Worm (Caenorhabditis elegans): Measurements from ENCODE around the gene nhr-263.
"Not testable (repeated sequence)": the region's sequence is repeated elsewhere in the genome, so short reads cannot be mapped to it uniquely, and the experiment has no call there.

The nhr-263 gene

DNA sequence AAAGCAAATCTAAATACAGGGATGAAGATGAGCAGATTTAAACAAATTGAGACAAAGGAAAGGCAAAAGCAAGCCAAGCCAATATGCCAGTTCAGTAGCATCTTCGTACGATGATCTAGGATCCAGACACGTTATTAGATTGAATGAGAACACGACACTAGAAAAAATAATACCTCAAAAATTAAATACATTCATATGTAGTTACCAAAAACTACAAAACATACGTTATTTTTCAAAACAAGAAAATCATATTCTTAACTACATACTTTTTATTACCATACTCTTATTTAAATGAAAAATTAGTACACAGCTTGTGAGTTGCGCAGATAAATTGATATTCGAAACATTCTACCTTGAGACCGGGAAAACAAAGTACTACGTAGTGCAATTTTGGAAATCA is 28.6 kb downstream of the nhr-263 start, which contains the start of gene srx-6:
TSS of gene srx-6 (minus strand) at position 101 of the 400 bp plus-strand sequence.
- TF ChIP-seq T22C8.4 (GFP tag; IDR thresholded peaks at IDR 0.05) (no peak), cog-1 (tag; optimal IDR thresholded peaks at IDR 0.05) (no peak), tab-1 (GFP tag; IDR thresholded peaks at IDR 0.05) (no peak), med-1 (GFP tag; optimal IDR thresholded peaks at IDR 0.05; ENCODE audit: insufficient read depth) (no peak), flt-1 (GFP tag; IDR thresholded peaks at IDR 0.05) (no peak), ref-1 (GFP tag; conservative IDR thresholded peaks at IDR 0.05) (no peak), ztf-29 (GFP tag; IDR thresholded peaks at IDR 0.05) (no peak), klf-2 (GFP tag; conservative IDR thresholded peaks at IDR 0.05) (no peak), ztf-23 (GFP tag; IDR thresholded peaks at IDR 0.05) (no peak)

- TF ChIP-seq T22C8.4 (GFP tag; IDR thresholded peaks at IDR 0.05), result no peak
- no peak for TF ChIP-seq med-1 (GFP tag; optimal IDR thresholded peaks at IDR 0.05; ENCODE audit: insufficient read depth)
- TF ChIP-seq flt-1 (GFP tag; IDR thresholded peaks at IDR 0.05), result no peak
- no peak for TF ChIP-seq ref-1 (GFP tag; conservative IDR thresholded peaks at IDR 0.05)
- TF ChIP-seq ztf-29 (GFP tag; IDR thresholded peaks at IDR 0.05), result no peak
- TF ChIP-seq klf-2 (GFP tag; conservative IDR thresholded peaks at IDR 0.05), result no peak
- TF ChIP-seq ztf-23 (GFP tag; IDR thresholded peaks at IDR 0.05), result no peak
- no peak for TF ChIP-seq cog-1 (tag; optimal IDR thresholded peaks at IDR 0.05)
- TF ChIP-seq tab-1 (GFP tag; IDR thresholded peaks at IDR 0.05), result no peak
Measured at ce11 chrV:7307089-7307488, 34.8 kb downstream of the nhr-263 start, which contains the start of gene F07G11.1. F07G11.1 (plus strand) TSS chrV:7307389.

DNA sequence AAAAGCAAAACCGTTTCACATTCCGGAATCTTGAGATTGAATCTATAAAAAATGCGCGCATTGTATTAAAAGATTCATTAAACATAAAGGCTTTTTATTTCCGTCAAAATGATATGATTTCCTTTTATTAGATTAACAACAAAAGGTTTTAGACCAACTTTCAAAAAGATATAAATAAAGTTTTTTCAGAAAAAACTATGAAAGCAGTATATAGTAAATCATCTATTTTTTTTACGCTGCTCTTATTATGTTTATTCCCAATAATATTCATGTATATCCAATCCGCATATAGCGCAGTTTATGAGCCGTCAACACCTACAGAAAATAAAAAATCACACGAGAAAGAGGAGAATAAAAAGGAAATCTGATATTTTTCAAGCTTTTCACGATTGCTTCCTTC is 37.3 kb downstream of the nhr-263 start, which contains the start of gene F07G11.2:
TSS of gene F07G11.2 (plus strand) at position 301 of the 400 bp plus-strand sequence.
- TF ChIP-seq cog-1 (tag; optimal IDR thresholded peaks at IDR 0.05); med-1 (GFP tag; optimal IDR thresholded peaks at IDR 0.05; ENCODE audit: insufficient read depth); klf-2 (GFP tag; conservative IDR thresholded peaks at IDR 0.05): not testable (repeated sequence)

- no peak for TF ChIP-seq tab-1 (GFP tag; IDR thresholded peaks at IDR 0.05)
- TF ChIP-seq flt-1 (GFP tag; IDR thresholded peaks at IDR 0.05), result no peak
- no peak for TF ChIP-seq cog-1 (tag; optimal IDR thresholded peaks at IDR 0.05)
- TF ChIP-seq ztf-23 (GFP tag; IDR thresholded peaks at IDR 0.05), result no peak
- no peak for TF ChIP-seq ztf-29 (GFP tag; IDR thresholded peaks at IDR 0.05)
- TF ChIP-seq ref-1 (GFP tag; conservative IDR thresholded peaks at IDR 0.05), result no peak
- TF ChIP-seq T22C8.4 (GFP tag; IDR thresholded peaks at IDR 0.05), result no peak
- no peak for TF ChIP-seq klf-2 (GFP tag; conservative IDR thresholded peaks at IDR 0.05)
- TF ChIP-seq med-1 (GFP tag; optimal IDR thresholded peaks at IDR 0.05; ENCODE audit: insufficient read depth), result no peak
Measured at ce11 chrV:7298463-7298862, 43.4 kb downstream of the nhr-263 start, which contains the start of gene F07G11.3. F07G11.3 (plus strand) TSS chrV:7298763.

DNA sequence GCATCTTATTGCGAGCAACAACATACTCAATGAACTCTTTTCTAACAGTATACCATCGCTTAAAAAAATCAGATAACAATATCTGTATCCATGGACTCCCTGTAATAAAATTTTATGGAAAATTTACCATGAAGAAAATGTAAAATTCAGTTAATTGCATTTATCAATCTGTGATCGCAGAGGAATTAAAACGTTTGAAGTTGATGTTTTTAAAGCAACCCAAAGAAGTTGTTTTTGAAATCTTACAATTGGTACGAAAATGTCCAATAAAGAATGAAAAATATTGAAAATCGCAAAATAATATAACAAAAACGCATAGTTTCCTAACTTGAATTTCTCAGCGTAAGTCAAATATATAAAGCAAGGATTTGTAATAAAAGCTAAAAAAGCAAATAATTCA is 44.6 kb downstream of the nhr-263 start, which contains the start of gene srj-32:
TSS of gene srj-32 (minus strand) at position 101 of the 400 bp plus-strand sequence.
- TF ChIP-seq klf-2 (GFP tag; conservative IDR thresholded peaks at IDR 0.05) (no peak), T22C8.4 (GFP tag; IDR thresholded peaks at IDR 0.05) (no peak), ztf-23 (GFP tag; IDR thresholded peaks at IDR 0.05) (no peak), flt-1 (GFP tag; IDR thresholded peaks at IDR 0.05) (no peak), ztf-29 (GFP tag; IDR thresholded peaks at IDR 0.05) (no peak), cog-1 (tag; optimal IDR thresholded peaks at IDR 0.05) (no peak), med-1 (GFP tag; optimal IDR thresholded peaks at IDR 0.05; ENCODE audit: insufficient read depth) (no peak), ref-1 (GFP tag; conservative IDR thresholded peaks at IDR 0.05) (no peak), tab-1 (GFP tag; IDR thresholded peaks at IDR 0.05) (no peak)

DNA sequence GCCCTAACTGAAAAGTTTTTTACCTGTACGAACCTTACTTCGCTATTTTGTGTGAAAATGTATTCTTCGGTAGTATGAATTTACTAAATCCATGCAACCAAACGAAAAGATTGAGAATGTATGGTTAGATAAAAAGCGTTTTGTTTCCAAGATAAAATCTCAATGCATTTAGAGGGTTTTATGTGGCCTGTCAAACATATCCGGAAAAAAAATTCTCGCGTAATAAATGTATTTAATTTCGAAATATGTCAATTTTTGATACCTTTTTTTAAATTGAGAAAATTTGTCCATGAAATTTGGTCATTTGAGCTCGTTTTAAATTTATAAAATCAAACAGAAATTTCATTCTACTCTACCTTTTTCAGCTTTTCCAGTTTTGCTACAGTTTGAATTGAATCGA is 46.6 kb downstream of the nhr-263 start, which contains the start of gene F07G11.4:
TSS of gene F07G11.4 (minus strand) at position 101 of the 400 bp plus-strand sequence.
- TF ChIP-seq tab-1 (GFP tag; IDR thresholded peaks at IDR 0.05), result no peak
- no peak for TF ChIP-seq klf-2 (GFP tag; conservative IDR thresholded peaks at IDR 0.05)
- TF ChIP-seq flt-1 (GFP tag; IDR thresholded peaks at IDR 0.05), result no peak
- no peak for TF ChIP-seq cog-1 (tag; optimal IDR thresholded peaks at IDR 0.05)
- TF ChIP-seq T22C8.4 (GFP tag; IDR thresholded peaks at IDR 0.05), result no peak
